Fruit fly (Drosophila melanogaster) whole organism, wandering third instar larva: ENCODE measurements around the gene Spec2.
A peak's percentile ranks its signal among the peaks of the same experiment; 100 is the strongest.

Experiments
- Abd-B ChIP-seq: fragments of >200 bp; optimal IDR thresholded peaks from 2 replicates; lab custom pipeline; 2017; ENCODE audit warnings: missing biosample characterization, missing genetic modification characterization
- CG9705 ChIP-seq: fragments of 200-800 bp; sonication (Bioruptor generic); optimal IDR thresholded peaks from 2 replicates; lab custom pipeline; 2018; ENCODE audit warnings: missing biosample characterization, mild to moderate bottlenecking, missing genetic modification characterization
- CrebA ChIP-seq: fragments of 200-800 bp; sonication (Bioruptor generic); optimal IDR thresholded peaks from 2 replicates; lab custom pipeline; 2016; ENCODE audit warnings: missing biosample characterization, mild to moderate bottlenecking, missing genetic modification characterization, borderline replicate concordance
- Dif ChIP-seq: fragments of 200-275, 200-300 bp; sonication (Bioruptor generic); optimal IDR thresholded peaks from 2 replicates; lab custom pipeline; 2018; ENCODE audit warnings: missing biosample characterization, missing genetic modification characterization; ENCODE audit not compliant: partially characterized antibody
- GATAd ChIP-seq: sonication (Bioruptor generic); optimal IDR thresholded peaks from 2 replicates; lab custom pipeline; 2016; ENCODE audit warnings: missing biosample characterization, missing genetic modification characterization
- HLH106 ChIP-seq: fragments of 200-800 bp; optimal IDR thresholded peaks from 3 replicates; lab custom pipeline; 2019; ENCODE audit warnings: missing biosample characterization, mild to moderate bottlenecking, missing genetic modification characterization, moderate library complexity
- Hnf4 ChIP-seq: fragments of 200-800 bp; sonication (Bioruptor generic); optimal IDR thresholded peaks from 2 replicates; lab custom pipeline; 2016; ENCODE audit warnings: missing biosample characterization, mild to moderate bottlenecking, missing genetic modification characterization
- Hr78 ChIP-seq: fragments of >200 bp; optimal IDR thresholded peaks from 2 replicates; lab custom pipeline; 2017; ENCODE audit warnings: missing biosample characterization, missing genetic modification characterization
- Hr83 ChIP-seq: fragments of 200-300 bp; sonication (Bioruptor generic); optimal IDR thresholded peaks from 2 replicates; lab custom pipeline; 2016; ENCODE audit warnings: missing biosample characterization, mild to moderate bottlenecking, missing genetic modification characterization, moderate library complexity; ENCODE audit not compliant: poor library complexity, severe bottlenecking
- Jra ChIP-seq: sonication (Bioruptor generic); optimal IDR thresholded peaks from 2 replicates; lab custom pipeline; 2016; ENCODE audit warnings: missing biosample characterization, missing genetic modification characterization
- Mio ChIP-seq: sonication (Bioruptor generic); optimal IDR thresholded peaks from 2 replicates; lab custom pipeline; 2016; ENCODE audit warnings: missing biosample characterization, missing genetic modification characterization
- Myc ChIP-seq: fragments of >200 bp; optimal IDR thresholded peaks from 2 replicates; lab custom pipeline; 2017
- N ChIP-seq: fragments of >200 bp; optimal IDR thresholded peaks from 2 replicates; lab custom pipeline; 2018; ENCODE audit warnings: missing biosample characterization, missing external identifiers, missing genetic modification characterization
- Sp1 ChIP-seq: fragments of 200-800 bp; sonication (Bioruptor generic); optimal IDR thresholded peaks from 3 replicates; lab custom pipeline; 2019; ENCODE audit warnings: missing biosample characterization, mild to moderate bottlenecking, missing genetic modification characterization, moderate library complexity
- Vsx2 ChIP-seq: fragments of 200-300, 225-300 bp; sonication (Bioruptor generic); optimal IDR thresholded peaks from 2 replicates; lab custom pipeline; 2018; ENCODE audit warnings: missing biosample characterization, missing genetic modification characterization; ENCODE audit not compliant: partially characterized antibody
- br ChIP-seq: fragments of 200-800 bp; sonication (Bioruptor generic); optimal IDR thresholded peaks from 2 replicates; lab custom pipeline; 2016; ENCODE audit warnings: missing biosample characterization, missing genetic modification characterization
- brk ChIP-seq: fragments of 200-800 bp; sonication (Bioruptor generic); optimal IDR thresholded peaks from 2 replicates; lab custom pipeline; 2016; ENCODE audit warnings: missing biosample characterization, mild to moderate bottlenecking, missing genetic modification characterization
- dl ChIP-seq, 2 experiments: fragments of 175-275, 200-275 bp in 1 of 2; fragments of 200-275 bp in 1 of 2; sonication (Bioruptor generic); optimal IDR thresholded peaks; lab custom pipeline; 2018; ENCODE audit warnings: mild to moderate bottlenecking in 2 of 2, missing biosample characterization in 2 of 2, missing genetic modification characterization in 2 of 2, moderate library complexity in 2 of 2; ENCODE audit not compliant: partially characterized antibody in 2 of 2, insufficient read depth in 1 of 2
- dmrt93B ChIP-seq: fragments of 200-800 bp; sonication (Bioruptor generic); optimal IDR thresholded peaks from 2 replicates; lab custom pipeline; 2018; ENCODE audit warnings: missing biosample characterization, mild to moderate bottlenecking, missing genetic modification characterization
- dsf ChIP-seq: sonication (Bioruptor generic); optimal IDR thresholded peaks from 2 replicates; lab custom pipeline; 2016; ENCODE audit warnings: missing biosample characterization, missing genetic modification characterization, borderline replicate concordance
- foxo ChIP-seq, 2 experiments: fragments of 200-800 bp; sonication (Bioruptor generic); optimal IDR thresholded peaks; 2 replicates in 1 of 2; 3 replicates in 1 of 2; lab custom pipeline; 2016 to 2017; ENCODE audit warnings: missing biosample characterization in 2 of 2, missing genetic modification characterization in 2 of 2
- fru ChIP-seq: fragments of 200-800 bp; sonication (Bioruptor generic); optimal IDR thresholded peaks from 3 replicates; lab custom pipeline; 2016; ENCODE audit warnings: missing biosample characterization, mild to moderate bottlenecking, missing genetic modification characterization
- h ChIP-seq: fragments of 200-800 bp; sonication (Bioruptor generic); optimal IDR thresholded peaks from 3 replicates; lab custom pipeline; 2016; ENCODE audit warnings: missing biosample characterization, mild to moderate bottlenecking, missing genetic modification characterization
- jim ChIP-seq: fragments of 175-275, 200-325 bp; sonication (Bioruptor generic); optimal IDR thresholded peaks from 2 replicates; lab custom pipeline; 2016; ENCODE audit warnings: missing biosample characterization, mild to moderate bottlenecking, missing genetic modification characterization
- lola ChIP-seq: fragments of >200 bp; optimal IDR thresholded peaks from 2 replicates; lab custom pipeline; 2017; ENCODE audit warnings: missing biosample characterization, missing genetic modification characterization
- pan ChIP-seq: fragments of >200 bp; optimal IDR thresholded peaks from 2 replicates; lab custom pipeline; 2017
- psq ChIP-seq: fragments of 200-800 bp; sonication (Bioruptor generic); optimal IDR thresholded peaks from 3 replicates; lab custom pipeline; 2017; ENCODE audit warnings: missing biosample characterization, mild to moderate bottlenecking, missing genetic modification characterization, moderate library complexity
- sv ChIP-seq: fragments of 200-800 bp; sonication (Bioruptor generic); optimal IDR thresholded peaks from 3 replicates; lab custom pipeline; 2016; ENCODE audit warnings: missing biosample characterization, missing genetic modification characterization
- tai ChIP-seq: sonication (Bioruptor generic); optimal IDR thresholded peaks from 2 replicates; lab custom pipeline; 2016; ENCODE audit warnings: missing biosample characterization, missing genetic modification characterization
- usp ChIP-seq: fragments of >200 bp; optimal IDR thresholded peaks from 2 replicates; lab custom pipeline; 2017; ENCODE audit warnings: missing biosample characterization, missing genetic modification characterization
- woc ChIP-seq: sonication (Bioruptor generic); optimal IDR thresholded peaks from 2 replicates; lab custom pipeline; 2016; ENCODE audit warnings: missing biosample characterization, mild to moderate bottlenecking, missing genetic modification characterization

The Spec2 gene

DNA sequence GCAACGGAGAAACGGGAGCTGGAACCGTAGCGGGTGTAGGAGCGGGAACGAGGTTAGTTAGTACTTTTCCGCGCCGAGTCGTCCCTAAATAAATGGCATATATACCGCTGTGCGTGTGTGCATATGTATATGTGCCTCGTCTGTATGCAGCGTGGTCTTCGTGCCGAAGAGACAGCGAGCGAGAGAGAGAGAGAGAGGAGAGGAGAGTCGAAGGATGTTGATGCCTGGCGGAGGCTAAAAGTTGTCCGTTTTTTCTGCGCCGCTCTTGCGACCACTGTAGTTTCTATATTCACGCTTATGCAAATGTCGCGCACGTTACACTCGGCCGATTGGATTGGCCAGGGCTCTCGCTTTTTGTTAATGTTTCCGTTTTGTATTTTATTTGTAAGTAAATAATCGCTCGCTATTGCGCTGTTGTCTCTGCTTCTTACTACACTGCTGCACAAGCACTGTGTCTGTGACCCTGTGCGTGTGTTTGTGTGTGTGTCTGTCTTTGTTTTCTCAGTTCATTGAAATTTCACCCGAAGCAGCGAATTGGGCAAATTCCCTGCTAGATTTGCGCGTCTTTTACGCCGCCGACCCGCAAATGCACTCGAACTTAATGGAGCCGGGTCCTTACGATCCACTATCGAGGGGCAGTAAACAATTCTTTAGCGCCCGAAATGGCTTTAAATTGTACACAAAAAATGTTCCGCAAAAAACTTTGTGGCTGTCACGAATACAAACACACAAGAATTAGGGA lies 11.4 kb downstream of the Spec2 start, which contains the start of gene Rga:
Gene Rga, minus strand, starts transcription at position 741 of the 742 bp plus-strand sequence.
- no peak for TF ChIP-seq Vsx2 (GFP tag; lab: Kevin White, UChicago)
- no peak for TF ChIP-seq br (GFP tag; lab: Kevin White, UChicago)
- TF ChIP-seq pan (lab: Kevin White, UChicago): no peak
- no peak for TF ChIP-seq sv
- no peak for TF ChIP-seq foxo (GFP tag; optimal IDR thresholded peaks at IDR 0.05; lab: Kevin White, UChicago)
- peak; percentile 24 for TF ChIP-seq psq (GFP tag; lab: Kevin White, UChicago)
- no peak for TF ChIP-seq Hnf4 (GFP tag; lab: Kevin White, UChicago)
- no peak for TF ChIP-seq h
- TF ChIP-seq N (GFP tag; lab: Kevin White, UChicago): peak; percentile 6
- no peak for TF ChIP-seq Hr78 (GFP tag; lab: Kevin White, UChicago)
- TF ChIP-seq CrebA (GFP tag; lab: Kevin White, UChicago): no peak
- no peak for TF ChIP-seq CG9705 (GFP tag; lab: Kevin White, UChicago)
- no peak for TF ChIP-seq woc (GFP tag; lab: Kevin White, UChicago)
- no peak for TF ChIP-seq dl (GFP tag; optimal IDR thresholded peaks at IDR 0.05; lab: Kevin White, UChicago; ENCODE audit: insufficient read depth in 1 of 2, partially characterized antibody in 2 of 2)
- no peak for TF ChIP-seq Sp1 (GFP tag; lab: Kevin White, UChicago)
- TF ChIP-seq usp (GFP tag; lab: Kevin White, UChicago): no peak
- no peak for TF ChIP-seq Myc (lab: Kevin White, UChicago)
- no peak for TF ChIP-seq lola (GFP tag; lab: Kevin White, UChicago)
- peak; percentile 38 for TF ChIP-seq Dif (GFP tag; lab: Kevin White, UChicago)
- no peak for TF ChIP-seq GATAd (GFP tag; lab: Kevin White, UChicago)
- TF ChIP-seq dsf: no peak
- no peak for TF ChIP-seq Hr83 (GFP tag; lab: Kevin White, UChicago)
- no peak for TF ChIP-seq Jra (GFP tag; lab: Kevin White, UChicago)
- no peak for TF ChIP-seq brk (GFP tag; lab: Kevin White, UChicago)
- TF ChIP-seq fru: peak; percentile 13
- TF ChIP-seq Abd-B: no peak
- no peak for TF ChIP-seq Mio (GFP tag; lab: Kevin White, UChicago)
- no peak for TF ChIP-seq dmrt93B (GFP tag; lab: Kevin White, UChicago)

DNA sequence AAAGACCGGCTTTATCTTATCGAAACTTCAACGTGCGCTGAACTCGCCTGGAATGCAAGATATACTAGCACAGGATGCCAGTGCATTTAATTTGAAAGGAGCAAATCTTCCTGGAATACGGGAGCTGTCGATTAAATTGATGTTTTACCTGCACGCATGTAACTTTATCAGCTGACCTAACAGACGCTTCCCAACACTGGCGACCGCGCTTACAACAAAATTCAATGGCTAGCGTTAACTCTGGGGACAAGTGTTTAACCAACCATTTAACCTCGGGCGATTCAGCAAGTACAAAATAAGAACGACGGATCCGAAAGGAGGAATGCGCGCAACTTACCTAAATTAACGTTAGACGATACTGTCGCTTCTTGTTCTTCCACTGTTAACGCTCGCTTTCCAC lies 12.2 kb downstream of the Spec2 start:
- TF ChIP-seq Hr83 (GFP tag; lab: Kevin White, UChicago) (no peak), Vsx2 (GFP tag; lab: Kevin White, UChicago) (no peak), fru (no peak), psq (GFP tag; lab: Kevin White, UChicago) (no peak), jim (GFP tag; lab: Kevin White, UChicago) (no peak), usp (GFP tag; lab: Kevin White, UChicago) (no peak), CrebA (GFP tag; lab: Kevin White, UChicago) (no peak), Sp1 (GFP tag; lab: Kevin White, UChicago) (no peak), dl (GFP tag; optimal IDR thresholded peaks at IDR 0.05; lab: Kevin White, UChicago; ENCODE audit: insufficient read depth in 1 of 2, partially characterized antibody in 2 of 2) (no peak), sv (no peak), brk (GFP tag; lab: Kevin White, UChicago) (no peak), tai (GFP tag; lab: Kevin White, UChicago) (no peak), HLH106 (tag; lab: Kevin White, UChicago) (no peak), N (GFP tag; lab: Kevin White, UChicago) (no peak)

DNA sequence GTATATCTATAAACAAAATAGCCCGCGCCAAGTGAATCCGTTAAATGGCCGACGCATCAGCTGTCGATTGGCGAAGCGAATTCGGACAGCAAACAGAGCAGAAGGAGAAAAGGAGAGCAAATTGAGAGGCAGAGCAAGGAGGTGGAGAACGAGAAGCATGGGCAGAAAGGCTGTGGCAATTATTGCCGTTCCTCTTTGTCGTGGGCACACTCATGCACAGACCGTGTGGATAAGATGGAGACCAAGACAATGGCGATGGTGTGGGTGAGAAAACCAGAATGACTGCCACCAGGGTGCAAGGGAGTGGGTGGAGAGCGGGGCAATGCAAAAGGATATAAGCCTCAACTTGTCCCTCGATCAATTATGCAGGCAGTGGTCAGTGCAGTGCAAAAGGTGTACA lies 12.8 kb downstream of the Spec2 start:
- TF ChIP-seq fru (peak; percentile 31), sv (no peak), Hr78 (GFP tag; lab: Kevin White, UChicago) (no peak), Sp1 (GFP tag; lab: Kevin White, UChicago) (no peak), pan (lab: Kevin White, UChicago) (no peak), Jra (GFP tag; lab: Kevin White, UChicago) (no peak), GATAd (GFP tag; lab: Kevin White, UChicago) (no peak), brk (GFP tag; lab: Kevin White, UChicago) (no peak), psq (GFP tag; lab: Kevin White, UChicago) (peak; percentile 98), dl (GFP tag; optimal IDR thresholded peaks at IDR 0.05; lab: Kevin White, UChicago; ENCODE audit: insufficient read depth in 1 of 2, partially characterized antibody in 2 of 2) (peak in 1 of 2 experiments; percentile 28), Dif (GFP tag; lab: Kevin White, UChicago) (no peak), CG9705 (GFP tag; lab: Kevin White, UChicago) (no peak), Vsx2 (GFP tag; lab: Kevin White, UChicago) (no peak), br (GFP tag; lab: Kevin White, UChicago) (no peak), Hnf4 (GFP tag; lab: Kevin White, UChicago) (no peak)
